Fruit fly (Drosophila melanogaster): ENCODE results near the gene CG32262.

DNA sequence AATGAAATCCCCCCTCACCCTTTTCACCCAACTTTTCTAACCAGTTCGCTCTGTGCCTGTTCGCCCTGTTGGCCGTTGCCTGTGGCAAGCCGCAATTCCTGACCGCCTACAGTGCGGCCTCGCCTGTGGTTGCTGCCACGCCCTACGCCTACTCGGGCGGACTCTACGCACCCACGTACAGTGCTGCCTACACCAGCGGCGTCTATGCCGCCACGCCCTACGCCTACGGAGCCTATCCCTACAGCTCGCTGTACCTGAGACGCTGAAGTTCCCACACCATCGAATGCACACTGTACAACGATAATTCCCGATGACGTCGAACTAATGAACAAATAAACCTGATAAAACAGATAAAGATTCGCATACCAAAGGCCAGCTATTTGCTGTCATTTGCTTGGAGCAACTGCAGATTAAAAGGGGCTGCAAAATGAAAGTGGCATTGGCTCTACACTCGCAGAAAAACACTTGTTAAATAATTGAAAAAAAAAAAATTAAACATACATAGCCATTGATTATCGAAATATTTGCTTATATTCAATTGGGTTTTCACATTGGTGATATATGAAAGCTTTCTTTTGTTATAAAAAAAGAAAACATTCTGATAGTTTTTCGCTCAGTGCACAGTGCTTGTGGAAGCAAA, 18.8 kb downstream of the CG32262 start:
- TF ChIP-seq spab (GFP tag; optimal IDR thresholded peaks at IDR 0.05) (peak; percentile 1), Hr39 (GFP tag; optimal IDR thresholded peaks at IDR 0.05) (peak; percentile 12), CG11902 (GFP tag; optimal IDR thresholded peaks at IDR 0.05) (peak; percentile 16), Hr4 (GFP tag; optimal IDR thresholded peaks at IDR 0.05) (peak; percentile 38), CG1621 (tag; optimal IDR thresholded peaks at IDR 0.05) (no peak), CG6792 (GFP tag; optimal IDR thresholded peaks at IDR 0.05) (peak; percentile 20), CG8119 (GFP tag; IDR thresholded peaks at IDR 0.05) (no peak; the same call in 2 of the 3 replicates), Ets21C (GFP tag; optimal IDR thresholded peaks at IDR 0.05) (no peak), CG6276 (GFP tag; optimal IDR thresholded peaks at IDR 0.05) (peak; percentile 53), CG6808 (GFP tag; optimal IDR thresholded peaks at IDR 0.05) (no peak), Sox14 (GFP tag; optimal IDR thresholded peaks at IDR 0.05) (no peak), cyc (GFP tag; optimal IDR thresholded peaks at IDR 0.05) (peak; percentile 10), pdm3 (GFP tag; optimal IDR thresholded peaks at IDR 0.05) (peak; percentile 20), Smox (GFP tag; optimal IDR thresholded peaks at IDR 0.05) (no peak)

Measured in whole organism, prepupa.